Fruit fly (Drosophila melanogaster) whole organism, embryonic: ENCODE measurements around the gene CG33927.

Source experiments
- Atf3 ChIP-seq: fragments of 200-800 bp; sonication (Bioruptor generic); optimal IDR thresholded peaks from 3 replicates; lab custom pipeline; 2016; ENCODE audit warnings: missing biosample characterization, missing genetic modification characterization
- B-H2 ChIP-seq: fragments of 200-800 bp; sonication (Bioruptor generic); optimal IDR thresholded peaks from 2 replicates; lab custom pipeline; 2018; ENCODE audit warnings: missing biosample characterization, mild to moderate bottlenecking, missing genetic modification characterization
- Blimp-1 ChIP-seq: fragments of 200-800 bp; sonication (Bioruptor generic); optimal IDR thresholded peaks from 3 replicates; lab custom pipeline; 2018; ENCODE audit warnings: missing biosample characterization, missing genetic modification characterization, mild to moderate bottlenecking, moderate library complexity, missing genetic modification reagents
- CG10431 ChIP-seq: fragments of 200-800 bp; sonication (Bioruptor generic); optimal IDR thresholded peaks from 3 replicates; lab custom pipeline; 2018; ENCODE audit warnings: missing biosample characterization, mild to moderate bottlenecking, missing genetic modification characterization
- CG11560 ChIP-seq: fragments of 200-800 bp; sonication (Bioruptor generic); IDR thresholded peaks from 3 replicates; pipeline ENCODE4 v1.3.6; 2022; ENCODE audit warnings: missing biosample characterization, missing genetic modification characterization
- CG11696 ChIP-seq: fragments of 200-800 bp; sonication (Bioruptor generic); IDR thresholded peaks from 2 replicates; pipeline ENCODE4 v1.3.6; 2022; ENCODE audit warnings: missing biosample characterization, missing genetic modification characterization
- CG12104 ChIP-seq: fragments of 200-800 bp; sonication (Bioruptor generic); optimal IDR thresholded peaks from 3 replicates; lab custom pipeline; 2016; ENCODE audit warnings: missing biosample characterization, missing genetic modification characterization
- CG12769 ChIP-seq: fragments of 200-800 bp; sonication (Bioruptor generic); optimal IDR thresholded peaks from 2 replicates; lab custom pipeline; 2019; ENCODE audit warnings: missing biosample characterization, mild to moderate bottlenecking, missing genetic modification characterization, moderate library complexity
- CG15696 ChIP-seq: fragments of 200-800 bp; sonication (Bioruptor generic); optimal IDR thresholded peaks from 2 replicates; lab custom pipeline; 2019; ENCODE audit warnings: missing biosample characterization, mild to moderate bottlenecking, missing genetic modification characterization, moderate library complexity
- CG16813 ChIP-seq: fragments of 200-800 bp; sonication (Bioruptor generic); IDR thresholded peaks from 3 replicates; pipeline ENCODE4 v1.3.6; 2022; ENCODE audit warnings: missing biosample characterization, missing genetic modification characterization; ENCODE audit not compliant: partially characterized antibody
- CG16863 ChIP-seq: fragments of 200-800 bp; sonication (Bioruptor generic); optimal IDR thresholded peaks from 3 replicates; lab custom pipeline; 2016; ENCODE audit warnings: missing biosample characterization, missing genetic modification characterization
- CG17361 ChIP-seq: fragments of 200-800 bp; sonication (Bioruptor generic); IDR thresholded peaks from 3 replicates; pipeline ENCODE4 v1.3.6; 2022; ENCODE audit warnings: missing biosample characterization, missing genetic modification characterization
- CG17568 ChIP-seq: fragments of 200-800 bp; sonication (Bioruptor generic); optimal IDR thresholded peaks from 2 replicates; lab custom pipeline; 2018; ENCODE audit warnings: missing biosample characterization, mild to moderate bottlenecking, missing genetic modification characterization, moderate library complexity
- CG1832 ChIP-seq: fragments of 200-800 bp; sonication (Bioruptor generic); optimal IDR thresholded peaks from 2 replicates; lab custom pipeline; 2017; ENCODE audit warnings: missing biosample characterization, mild to moderate bottlenecking, missing genetic modification characterization, inconsistent platforms
- CG2116 ChIP-seq: fragments of 200-800 bp; sonication (Bioruptor generic); optimal IDR thresholded peaks from 3 replicates; lab custom pipeline; 2018; ENCODE audit warnings: missing biosample characterization, mild to moderate bottlenecking, missing genetic modification characterization
- CG3163 ChIP-seq: fragments of 200-800 bp; sonication (Bioruptor generic); optimal IDR thresholded peaks from 3 replicates; lab custom pipeline; 2016; ENCODE audit warnings: missing biosample characterization, missing genetic modification characterization
- CG34422 ChIP-seq: fragments of 200-800 bp; sonication (Bioruptor generic); IDR thresholded peaks from 3 replicates; pipeline ENCODE4 v1.3.6; 2022; ENCODE audit warnings: missing biosample characterization, missing genetic modification characterization
- CG3726 ChIP-seq: fragments of 200-800 bp; sonication (Bioruptor generic); IDR thresholded peaks from 3 replicates; pipeline ENCODE4, ENCODE4 v1.3.6; 2022; ENCODE audit warnings: missing biosample characterization, missing genetic modification characterization
- CG3847 ChIP-seq: fragments of 200-800 bp; sonication (Bioruptor generic); IDR thresholded peaks from 2 replicates; pipeline ENCODE4 v1.3.6; 2022; ENCODE audit warnings: missing biosample characterization, missing genetic modification characterization
- CG6654 ChIP-seq: fragments of 200-800 bp; sonication (Bioruptor generic); optimal IDR thresholded peaks from 2 replicates; lab custom pipeline; 2017; ENCODE audit warnings: missing biosample characterization, mild to moderate bottlenecking, missing genetic modification characterization
- CG8388 ChIP-seq: fragments of 200-800 bp; sonication (Bioruptor generic); optimal IDR thresholded peaks from 2 replicates; lab custom pipeline; 2019; ENCODE audit warnings: missing biosample characterization, mild to moderate bottlenecking, missing genetic modification characterization, moderate library complexity
- CG8478 ChIP-seq: fragments of >200 bp; optimal IDR thresholded peaks from 2 replicates; lab custom pipeline; 2018
- CoRest ChIP-seq: fragments of 200-800 bp; sonication (Bioruptor generic); optimal IDR thresholded peaks from 3 replicates; lab custom pipeline; 2018; ENCODE audit warnings: missing biosample characterization, mild to moderate bottlenecking, missing genetic modification characterization, moderate library complexity
- Doc2 ChIP-seq: fragments of 200-800 bp; sonication (Bioruptor generic); IDR thresholded peaks from 2 replicates; pipeline ENCODE4 v1.3.6; 2022; ENCODE audit warnings: missing biosample characterization, missing genetic modification characterization
- Meics ChIP-seq: fragments of 200-800 bp; sonication (Bioruptor generic); optimal IDR thresholded peaks from 2 replicates; lab custom pipeline; 2017; ENCODE audit warnings: missing biosample characterization, mild to moderate bottlenecking, missing genetic modification characterization
- NC2β ChIP-seq: fragments of 200-800 bp; sonication (Bioruptor generic); optimal IDR thresholded peaks from 2 replicates; lab custom pipeline; 2016; ENCODE audit warnings: missing biosample characterization, missing genetic modification characterization
- Ravus ChIP-seq: fragments of 200-800 bp; sonication (Bioruptor generic); IDR thresholded peaks from 2 replicates; pipeline ENCODE4 v1.3.6; 2022; ENCODE audit warnings: missing biosample characterization, missing genetic modification characterization
- Spps ChIP-seq: fragments of 200-800 bp; sonication (Bioruptor generic); optimal IDR thresholded peaks from 2 replicates; lab custom pipeline; 2018; ENCODE audit warnings: missing biosample characterization, mild to moderate bottlenecking, missing genetic modification characterization
- Trl ChIP-seq, 3 experiments: fragments of >200 bp in 2 of 3; fragments of 200-800 bp in 1 of 3; sonication (Bioruptor generic) in 1 of 3; optimal IDR thresholded peaks; 2 replicates in 1 of 3; 3 replicates in 2 of 3; lab custom pipeline; 2016 to 2017; ENCODE audit warnings: missing biosample characterization in 1 of 3, missing genetic modification characterization in 1 of 3
- btn ChIP-seq: fragments of 200-800 bp; sonication (Bioruptor generic); optimal IDR thresholded peaks from 2 replicates; lab custom pipeline; 2016; ENCODE audit warnings: missing biosample characterization, missing genetic modification characterization
- chinmo ChIP-seq: fragments of 200-800 bp; sonication (Bioruptor generic); IDR thresholded peaks from 4 replicates; pipeline ENCODE4 v1.3.6; 2022; ENCODE audit warnings: missing biosample characterization, missing genetic modification characterization; ENCODE audit not compliant: partially characterized antibody
- chm ChIP-seq: fragments of 200-800 bp; sonication (Bioruptor generic); IDR thresholded peaks from 2 replicates; pipeline ENCODE4 v1.3.6; 2022; ENCODE audit warnings: missing biosample characterization, missing genetic modification characterization
- dati ChIP-seq: fragments of 200-800 bp; sonication (Bioruptor generic); IDR thresholded peaks from 2 replicates; pipeline ENCODE4 v1.3.6; 2022; ENCODE audit warnings: missing biosample characterization, missing genetic modification characterization
- disco-r ChIP-seq: fragments of 200-800 bp; sonication (Bioruptor generic); optimal IDR thresholded peaks from 2 replicates; lab custom pipeline; 2016; ENCODE audit warnings: missing biosample characterization, missing genetic modification characterization
- dysf ChIP-seq: fragments of 200-800 bp; sonication (Bioruptor generic); IDR thresholded peaks from 3 replicates; pipeline ENCODE4 v1.3.6; 2022; ENCODE audit warnings: missing biosample characterization, missing genetic modification characterization
- ftz-f1 ChIP-seq: fragments of 200-800 bp; sonication (Bioruptor generic); optimal IDR thresholded peaks from 2 replicates; lab custom pipeline; 2016; ENCODE audit warnings: missing biosample characterization, missing genetic modification characterization
- gce ChIP-seq: fragments of 200-800 bp; sonication (Bioruptor generic); IDR thresholded peaks from 3 replicates; pipeline ENCODE4 v1.3.6; 2022; ENCODE audit warnings: missing biosample characterization, missing genetic modification characterization
- gro ChIP-seq: fragments of 200-800 bp; sonication (Bioruptor generic); optimal IDR thresholded peaks from 2 replicates; lab custom pipeline; 2016; ENCODE audit warnings: missing biosample characterization, missing genetic modification characterization
- hb ChIP-seq: fragments of 200-800 bp; sonication (Bioruptor generic); IDR thresholded peaks from 3 replicates; pipeline ENCODE4 v1.3.6; 2022; ENCODE audit warnings: missing biosample characterization, missing genetic modification characterization; ENCODE audit not compliant: partially characterized antibody
- jigr1 ChIP-seq: fragments of 200-800 bp; sonication (Bioruptor generic); IDR thresholded peaks from 3 replicates; pipeline ENCODE4 v1.3.6; 2022; ENCODE audit warnings: missing biosample characterization, missing genetic modification characterization
- jing ChIP-seq: fragments of 200-800 bp; sonication (Bioruptor generic); optimal IDR thresholded peaks from 2 replicates; lab custom pipeline; 2018; ENCODE audit warnings: missing biosample characterization, mild to moderate bottlenecking, missing genetic modification characterization
- kay ChIP-seq: fragments of 200-800 bp; sonication (Bioruptor generic); optimal IDR thresholded peaks from 2 replicates; lab custom pipeline; 2016; ENCODE audit warnings: missing biosample characterization, missing genetic modification characterization
- ken ChIP-seq: fragments of 200-800 bp; sonication (Bioruptor generic); IDR thresholded peaks from 3 replicates; pipeline ENCODE4 v1.3.6; 2022; ENCODE audit warnings: missing biosample characterization, missing genetic modification characterization
- p53 ChIP-seq: fragments of 200-800 bp; sonication (Bioruptor generic); optimal IDR thresholded peaks from 2 replicates; lab custom pipeline; 2016; ENCODE audit warnings: missing biosample characterization, missing genetic modification characterization
- pb ChIP-seq: fragments of 200-800 bp; sonication (Bioruptor generic); optimal IDR thresholded peaks from 3 replicates; lab custom pipeline; 2016; ENCODE audit warnings: missing biosample characterization, missing genetic modification characterization
- psq ChIP-seq: fragments of 200-800 bp; sonication (Bioruptor generic); optimal IDR thresholded peaks from 2 replicates; lab custom pipeline; 2017; ENCODE audit warnings: missing biosample characterization, missing genetic modification characterization
- run ChIP-seq: fragments of 200-800 bp; sonication (Bioruptor generic); optimal IDR thresholded peaks from 3 replicates; lab custom pipeline; 2018; ENCODE audit warnings: missing biosample characterization, mild to moderate bottlenecking, missing genetic modification characterization
- sens-2 ChIP-seq: fragments of 200-800 bp; sonication (Bioruptor generic); IDR thresholded peaks from 2 replicates; pipeline ENCODE4 v1.3.6; 2022; ENCODE audit warnings: missing biosample characterization, missing genetic modification characterization
- ttk ChIP-seq: fragments of 200-800 bp; sonication (Bioruptor generic); IDR thresholded peaks from 2 replicates; pipeline ENCODE4 v2.1.2; 2022; ENCODE audit warnings: missing biosample characterization, missing genetic modification characterization
- wdn ChIP-seq: fragments of 200-800 bp; sonication (Bioruptor generic); IDR thresholded peaks from 2 replicates; pipeline ENCODE4 v1.3.6; 2022; ENCODE audit warnings: missing biosample characterization, missing genetic modification characterization

Gene CG33927

dm6 chr3R:4739492-4740431, 49.4 kb upstream of the CG33927 start (continued):
- TF ChIP-seq CG10431 (GFP tag; lab: Kevin White, UChicago) (peak; percentile 63), Atf3 (GFP tag; lab: Kevin White, UChicago) (peak; percentile 61), chinmo (no peak), run (peak; percentile 56), NC2β (GFP tag; lab: Kevin White, UChicago) (peak; percentile 74), chm (no peak), dati (GFP tag; lab: Robert Waterston, UW) (no peak), CG12769 (peak; percentile 27), dysf (no peak), Meics (GFP tag; lab: Kevin White, UChicago) (peak; percentile 89), CG1832 (GFP tag; lab: Kevin White, UChicago) (no peak), CG16863 (peak; percentile 90), ken (GFP tag; lab: Robert Waterston, UW) (no peak), kay (GFP tag; lab: Kevin White, UChicago) (peak; percentile 63), CG6654 (peak; percentile 74), ttk (GFP tag; lab: Robert Waterston, UW) (no peak), gro (peak; percentile 57), jing (peak; percentile 71), CG16813 (GFP tag; lab: Robert Waterston, UW) (no peak), B-H2 (GFP tag; lab: Kevin White, UChicago) (no peak), Trl (optimal IDR thresholded peaks at IDR 0.05; lab: Kevin White, UChicago) (peak; percentile 90 to 93), Trl (GFP tag; optimal IDR thresholded peaks at IDR 0.05; lab: Kevin White, UChicago) (peak; percentile 45), ftz-f1 (no peak), CG8388 (peak; percentile 79), CG8478 (no peak), CG3726 (GFP tag; lab: Robert Waterston, UW) (no peak), CG34422 (GFP tag; lab: Robert Waterston, UW) (no peak), Spps (peak; percentile 60), CG3163 (peak; percentile 62), Ravus (no peak), Blimp-1 (GFP tag; lab: Kevin White, UChicago) (peak; percentile 71), btn (GFP tag; lab: Kevin White, UChicago) (peak; percentile 35), CG2116 (GFP tag; lab: Kevin White, UChicago) (peak; percentile 47), disco-r (GFP tag; lab: Kevin White, UChicago) (peak; percentile 56), CG17361 (GFP tag; lab: Robert Waterston, UW) (no peak), CoRest (tag; lab: Kevin White, UChicago) (peak; percentile 94), CG15696 (tag; lab: Kevin White, UChicago) (peak; percentile 54), CG11560 (no peak), p53 (GFP tag; lab: Kevin White, UChicago) (peak; percentile 59), sens-2 (no peak), CG11696 (no peak), CG17568 (GFP tag; lab: Kevin White, UChicago) (peak; percentile 42), gce (GFP tag; lab: Robert Waterston, UW) (no peak), CG12104 (GFP tag; lab: Kevin White, UChicago) (peak; percentile 90), psq (no peak), hb (no peak), pb (GFP tag; lab: Kevin White, UChicago) (peak; percentile 68), wdn (GFP tag; lab: Robert Waterston, UW) (no peak), CG3847 (GFP tag; lab: Robert Waterston, UW) (no peak), jigr1 (GFP tag; lab: Robert Waterston, UW) (no peak), Doc2 (GFP tag; lab: Robert Waterston, UW) (no peak)
